Worm (Caenorhabditis elegans) whole organism, L2 larva: ENCODE data around the gene lgg-2.
"Not testable (repeated sequence)": the region's sequence is repeated elsewhere in the genome, so short reads cannot be mapped to it uniquely, and the experiment has no call there.

Experiments
- C34F6.9 ChIP-seq: fragments of 150-350 bp; optimal IDR thresholded peaks from 2 replicates; lab custom pipeline; 2014; ENCODE audit warnings: missing biosample characterization, missing genetic modification characterization
- F13H6.1 ChIP-seq: sonication (generic microtip); optimal IDR thresholded peaks from 2 replicates; lab custom pipeline; 2016; ENCODE audit warnings: missing genetic modification characterization, missing compliant biosample characterization
- R02D3.7 ChIP-seq: fragments of 150-350 bp; optimal IDR thresholded peaks from 2 replicates; lab custom pipeline; 2014; ENCODE audit warnings: missing biosample characterization, missing genetic modification characterization
- Y55F3AM.14 ChIP-seq: fragments of 200-800 bp; sonication (Bioruptor generic); optimal IDR thresholded peaks from 2 replicates; lab custom pipeline; 2018; ENCODE audit warnings: mild to moderate bottlenecking, missing genetic modification characterization, missing compliant biosample characterization
- ZK546.5 ChIP-seq: sonication (generic microtip); optimal IDR thresholded peaks from 2 replicates; lab custom pipeline; 2017; ENCODE audit warnings: missing biosample characterization, missing genetic modification characterization
- aly-2 ChIP-seq: fragments of 150-350 bp; optimal IDR thresholded peaks from 2 replicates; lab custom pipeline; 2014; ENCODE audit warnings: missing biosample characterization, missing genetic modification characterization
- ama-1 ChIP-seq: fragments of 150-350 bp; optimal IDR thresholded peaks from 2 replicates; lab custom pipeline; 2018; ENCODE audit warnings: inconsistent platforms
- ceh-16 ChIP-seq: fragments of 150-350 bp; optimal IDR thresholded peaks from 2 replicates; lab custom pipeline; 2014; ENCODE audit warnings: missing biosample characterization, missing genetic modification characterization
- crh-2 ChIP-seq: sonication (generic microtip); optimal IDR thresholded peaks from 2 replicates; lab custom pipeline; 2017; ENCODE audit warnings: missing biosample characterization, missing genetic modification characterization
- fos-1 ChIP-seq: fragments of 150-350 bp; optimal IDR thresholded peaks from 2 replicates; lab custom pipeline; 2014; ENCODE audit warnings: missing biosample characterization, missing genetic modification characterization
- lin-11 ChIP-seq: fragments of 150-350 bp; sonication (generic microtip); optimal IDR thresholded peaks from 2 replicates; lab custom pipeline; 2014; ENCODE audit warnings: missing biosample characterization, missing genetic modification characterization, inconsistent platforms, mixed read lengths
- lin-39 ChIP-seq: fragments of 150-350 bp; optimal IDR thresholded peaks from 2 replicates; lab custom pipeline; 2014; ENCODE audit warnings: missing biosample characterization, missing genetic modification reagents, missing genetic modification characterization
- lsy-2 ChIP-seq, 2 experiments: fragments of 150-350 bp in 1 of 2; sonication (generic microtip) in 1 of 2; optimal IDR thresholded peaks; 2 replicates each; lab custom pipeline; 2014 to 2017; ENCODE audit warnings: missing biosample characterization in 2 of 2, missing genetic modification characterization in 2 of 2
- mbf-1 ChIP-seq: sonication (generic microtip); optimal IDR thresholded peaks from 2 replicates; lab custom pipeline; 2017; ENCODE audit warnings: missing biosample characterization, missing genetic modification characterization
- nhr-10 ChIP-seq: sonication (generic microtip); optimal IDR thresholded peaks from 2 replicates; lab custom pipeline; 2017; ENCODE audit warnings: missing biosample characterization, missing genetic modification characterization
- nhr-11 ChIP-seq: fragments of 150-350 bp; optimal IDR thresholded peaks from 2 replicates; lab custom pipeline; 2014; ENCODE audit warnings: missing biosample characterization, missing genetic modification characterization
- nhr-23 ChIP-seq: fragments of 150-350 bp; optimal IDR thresholded peaks from 2 replicates; lab custom pipeline; 2014; ENCODE audit warnings: missing biosample characterization, missing genetic modification reagents, missing genetic modification characterization
- peb-1 ChIP-seq: fragments of 150-350 bp; optimal IDR thresholded peaks from 2 replicates; lab custom pipeline; 2014; ENCODE audit warnings: missing biosample characterization, missing genetic modification characterization
- sem-4 ChIP-seq: fragments of 150-350 bp; optimal IDR thresholded peaks from 2 replicates; lab custom pipeline; 2014; ENCODE audit warnings: missing biosample characterization, missing genetic modification reagents, missing genetic modification characterization
- sma-3 ChIP-seq: sonication (generic microtip); optimal IDR thresholded peaks from 2 replicates; lab custom pipeline; 2016; ENCODE audit warnings: missing genetic modification reagents, missing genetic modification characterization, missing compliant biosample characterization
- sma-9 ChIP-seq, 2 experiments: fragments of 150-350 bp in 1 of 2; sonication (generic microtip) in 1 of 2; optimal IDR thresholded peaks; 2 replicates each; lab custom pipeline; 2014 to 2016; ENCODE audit warnings: missing genetic modification characterization in 2 of 2, mild to moderate bottlenecking in 1 of 2, missing biosample characterization in 1 of 2, missing compliant biosample characterization in 1 of 2, missing genetic modification reagents in 1 of 2, moderate library complexity in 1 of 2
- snpc-4 ChIP-seq: fragments of 150-350 bp; optimal IDR thresholded peaks from 2 replicates; lab custom pipeline; 2014; ENCODE audit warnings: missing biosample characterization, missing genetic modification characterization
- unc-39 ChIP-seq: fragments of 150-350 bp; optimal IDR thresholded peaks from 2 replicates; lab custom pipeline; 2014; ENCODE audit warnings: missing biosample characterization, missing genetic modification characterization
- unc-55 ChIP-seq: fragments of 150-350 bp; sonication (generic microtip); optimal IDR thresholded peaks from 3 replicates; lab custom pipeline; 2014; ENCODE audit warnings: missing biosample characterization, missing genetic modification reagents, missing genetic modification characterization
- unc-62 ChIP-seq: fragments of 150-350 bp; optimal IDR thresholded peaks from 2 replicates; lab custom pipeline; 2014; ENCODE audit warnings: missing biosample characterization, missing genetic modification reagents, missing genetic modification characterization
- ztf-11 ChIP-seq: sonication (generic microtip); optimal IDR thresholded peaks from 2 replicates; lab custom pipeline; 2017; ENCODE audit warnings: missing biosample characterization, missing genetic modification characterization
- ztf-4 ChIP-seq: fragments of 150-350 bp; optimal IDR thresholded peaks from 2 replicates; lab custom pipeline; 2014; ENCODE audit warnings: missing biosample characterization, missing genetic modification characterization

Gene lgg-2

DNA sequence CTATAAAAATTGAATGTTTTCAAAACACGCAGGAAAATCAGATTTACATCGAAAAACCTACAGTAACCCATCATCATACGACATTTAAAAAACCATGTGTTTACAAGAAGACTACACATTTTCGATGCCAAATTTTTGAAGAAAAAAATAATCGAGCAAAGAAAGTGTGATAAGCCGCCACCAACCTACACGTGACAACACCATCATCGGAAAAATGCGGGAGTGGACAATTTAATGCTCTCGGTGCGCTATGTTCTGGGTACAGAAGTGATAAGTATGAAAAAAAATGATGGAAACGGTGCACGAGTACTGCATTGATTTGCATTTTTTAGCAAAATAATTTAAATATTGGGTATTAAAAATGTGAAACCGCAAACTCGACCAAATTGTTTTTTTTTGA is 29.0 kb upstream of the lgg-2 start:
- peak; percentile 82 for TF ChIP-seq sma-9 (GFP tag; optimal IDR thresholded peaks at IDR 0.05; lab: Kevin White, UChicago)
- TF ChIP-seq sma-9 (tag; optimal IDR thresholded peaks at IDR 0.05; lab: Kevin White, UChicago), result no peak
- peak; percentile 33 for TF ChIP-seq fos-1 (tag; lab: Kevin White, UChicago)
- TF ChIP-seq lin-39 (tag; lab: Kevin White, UChicago), result no peak

ce11 chrIV:10958230-10958588 is 22.5 kb upstream of the lgg-2 start, which contains the start of gene sri-19:
Gene sri-19, plus strand, starts transcription at chrIV:10958372.
- TF ChIP-seq ztf-11 (tag; lab: Kevin White, UChicago) (no peak), ama-1 (lab: Kevin White, UChicago) (no peak), aly-2 (tag; lab: Kevin White, UChicago) (no peak), nhr-11 (tag; lab: Kevin White, UChicago) (no peak), mbf-1 (tag; lab: Kevin White, UChicago) (no peak), unc-39 (no peak), ceh-16 (tag; lab: Kevin White, UChicago) (no peak), lsy-2 (tag; optimal IDR thresholded peaks at IDR 0.05; lab: Kevin White, UChicago) (no peak), lin-11 (tag; lab: Kevin White, UChicago) (no peak), Y55F3AM.14 (GFP tag; lab: Kevin White, UChicago) (no peak), ZK546.5 (tag; lab: Kevin White, UChicago) (no peak)

DNA sequence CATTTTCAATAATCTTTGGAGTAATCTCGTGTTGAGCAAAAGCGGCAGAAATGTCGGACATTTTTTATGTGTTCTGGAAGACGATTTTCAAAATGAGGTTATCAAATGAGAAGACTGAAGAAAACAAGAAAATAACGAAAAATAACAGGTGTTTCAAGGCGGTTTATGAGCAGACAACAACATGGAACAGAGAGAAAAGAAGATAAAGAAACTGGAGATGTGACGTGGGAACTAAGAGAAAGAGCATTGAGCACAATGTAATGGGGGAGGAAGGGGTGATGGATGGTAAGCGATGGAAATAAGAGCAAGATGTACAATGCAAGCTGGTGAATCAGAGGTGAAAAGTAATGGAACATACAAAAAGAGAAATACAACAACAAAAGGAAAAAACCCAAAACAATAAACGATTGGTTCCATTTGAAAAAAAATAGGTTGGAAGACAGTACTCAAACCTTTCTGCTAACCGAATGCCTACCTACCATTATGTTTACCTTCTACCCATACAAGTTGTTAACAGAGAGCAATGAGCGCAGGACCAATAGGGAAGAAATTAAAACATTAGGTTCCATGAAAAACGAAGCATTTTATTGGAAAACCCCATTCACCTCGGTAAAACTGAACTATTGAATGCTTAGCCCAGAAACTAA is 22.0 kb upstream of the lgg-2 start, which contains the start of gene Y69E1A.5:
Gene Y69E1A.5, minus strand, starts transcription at position 73 of the 647 bp plus-strand sequence.
- peak; percentile 45 for TF ChIP-seq sma-9 (GFP tag; optimal IDR thresholded peaks at IDR 0.05; lab: Kevin White, UChicago)
- no peak for TF ChIP-seq sma-9 (tag; optimal IDR thresholded peaks at IDR 0.05; lab: Kevin White, UChicago)
- no peak for TF ChIP-seq unc-55 (GFP tag; lab: Kevin White, UChicago)
- peak; percentile 59 for TF ChIP-seq F13H6.1 (tag; lab: Kevin White, UChicago)

- TF ChIP-seq snpc-4, C34F6.9, sem-4 (tag; lab: Kevin White, UChicago): not testable (repeated sequence)
Observed at ce11 chrIV:10954955-10955354, 19.3 kb upstream of the lgg-2 start, which contains the start of gene Y69E1A.4. Gene Y69E1A.4, plus strand, starts transcription at chrIV:10955255.

ce11 chrIV:10951997-10952396 is 16.3 kb upstream of the lgg-2 start, which contains the start of gene Y69E1A.3:
Gene Y69E1A.3, plus strand, starts transcription at chrIV:10952297.
- TF ChIP-seq Y55F3AM.14 (GFP tag; lab: Kevin White, UChicago) (no peak), ztf-4 (tag; lab: Kevin White, UChicago) (no peak), sem-4 (tag; lab: Kevin White, UChicago) (no peak), sma-9 (GFP tag; optimal IDR thresholded peaks at IDR 0.05; lab: Kevin White, UChicago) (no peak), sma-9 (tag; optimal IDR thresholded peaks at IDR 0.05; lab: Kevin White, UChicago) (no peak), ZK546.5 (tag; lab: Kevin White, UChicago) (no peak), aly-2 (tag; lab: Kevin White, UChicago) (no peak), sma-3 (GFP tag; lab: Kevin White, UChicago) (no peak), lsy-2 (tag; optimal IDR thresholded peaks at IDR 0.05; lab: Kevin White, UChicago) (no peak), crh-2 (tag; lab: Kevin White, UChicago) (no peak), peb-1 (tag; lab: Kevin White, UChicago) (no peak), nhr-10 (tag; lab: Kevin White, UChicago) (no peak), nhr-23 (tag; lab: Kevin White, UChicago) (no peak), snpc-4 (tag; lab: Kevin White, UChicago) (no peak), unc-62 (GFP tag; lab: Kevin White, UChicago) (no peak)

DNA sequence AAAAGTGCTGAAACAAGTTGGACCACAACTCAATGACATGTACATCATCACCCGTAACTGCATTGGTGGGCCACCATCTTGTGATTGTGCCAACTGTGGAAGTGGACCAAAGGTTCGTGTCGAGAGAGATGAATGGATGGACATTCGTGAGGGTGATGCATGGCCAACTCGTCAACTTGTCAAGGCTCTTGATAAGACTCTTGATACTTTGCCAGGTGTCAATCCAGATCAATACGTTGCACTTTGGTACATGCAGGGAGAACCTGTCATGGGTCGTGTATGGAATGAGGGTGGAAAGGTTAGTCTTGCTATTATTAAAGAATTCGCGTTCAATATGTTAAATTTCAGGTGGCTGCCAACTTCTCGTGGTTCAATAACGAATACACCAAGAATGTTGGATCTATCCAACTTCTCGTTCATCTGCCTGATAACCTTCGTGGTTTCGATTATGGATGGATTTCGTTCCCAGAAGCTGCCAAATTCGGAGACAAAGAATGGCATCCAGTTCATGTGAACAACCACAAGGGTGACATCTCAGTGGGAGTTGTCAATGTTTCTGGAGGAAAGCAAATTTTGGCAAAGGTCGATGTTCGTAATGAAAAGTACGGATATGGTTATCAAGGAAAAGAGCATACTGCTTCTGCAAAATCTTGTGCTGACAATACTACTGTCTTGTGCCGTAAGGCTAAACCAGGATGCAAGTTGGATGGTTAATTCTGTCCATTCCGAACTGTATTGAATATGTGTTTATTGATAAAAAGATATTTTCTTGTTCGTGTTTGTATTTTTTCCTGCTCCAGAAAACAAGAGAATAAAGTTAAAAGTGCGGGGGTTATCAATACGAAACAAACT is 14.9 kb upstream of the lgg-2 start:
- TF ChIP-seq nhr-23 (tag; lab: Kevin White, UChicago), result peak; percentile 72
- no peak for TF ChIP-seq R02D3.7 (tag; lab: Kevin White, UChicago)
